Fruit fly (Drosophila melanogaster): Measurements from ENCODE around the gene EloB.

- peak; percentile 22 for TF ChIP-seq CG8301 (tag; optimal IDR thresholded peaks at IDR 0.05)
- TF ChIP-seq fd96Ca (GFP tag; IDR thresholded peaks at IDR 0.05): no peak
- TF ChIP-seq Pif1A (GFP tag; optimal IDR thresholded peaks at IDR 0.05): peak; percentile 27
- no peak for TF ChIP-seq CG13204 (GFP tag; optimal IDR thresholded peaks at IDR 0.05)
- TF ChIP-seq CG9948 (tag; optimal IDR thresholded peaks at IDR 0.05): no peak
- TF ChIP-seq CG8159 (tag; optimal IDR thresholded peaks at IDR 0.05): no peak
- no peak for TF ChIP-seq CG17806 (tag; optimal IDR thresholded peaks at IDR 0.05)
Measured at dm6 chr3R:20555023-20555422, 24.6 kb downstream of the EloB start.
